Worm (Caenorhabditis elegans): ENCODE data around the gene C13A2.6.

Gene C13A2.6

DNA sequence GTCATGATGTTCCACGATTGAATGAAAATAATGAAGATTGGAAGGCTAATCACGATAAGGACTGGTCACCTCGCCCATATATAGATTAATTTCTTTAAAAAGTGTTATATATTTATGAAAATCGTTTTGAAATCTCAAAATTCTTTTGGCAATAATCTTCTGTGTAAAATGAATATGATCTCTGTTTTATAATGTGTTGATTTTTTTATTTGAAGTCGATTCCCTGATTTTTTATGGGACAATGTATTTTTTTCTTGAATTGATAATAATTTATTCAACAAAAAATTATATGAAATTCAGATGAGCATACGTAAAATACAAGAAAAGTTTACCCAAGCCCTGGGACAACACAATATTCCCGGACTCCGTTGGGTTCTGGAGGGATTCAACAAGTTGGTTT lies 30.0 kb upstream of the C13A2.6 start, which contains the start of gene C05C8.1:
Gene C05C8.1 (plus strand): TSS at position 301 of the 400 bp plus-strand sequence.
- TF ChIP-seq ceh-39 (tag; optimal IDR thresholded peaks at IDR 0.05) (no peak), nhr-28 (tag; optimal IDR thresholded peaks at IDR 0.05) (no peak), lsy-2 (tag; optimal IDR thresholded peaks at IDR 0.05) (no peak), nhr-12 (tag; optimal IDR thresholded peaks at IDR 0.05) (no peak), mab-5 (tag; optimal IDR thresholded peaks at IDR 0.05) (no peak), lin-32 (GFP tag; optimal IDR thresholded peaks at IDR 0.05) (no peak), unc-120 (tag; optimal IDR thresholded peaks at IDR 0.05; ENCODE audit: poor library complexity, severe bottlenecking) (no peak), hlh-1 (tag; optimal IDR thresholded peaks at IDR 0.05) (no peak), zip-8 (tag; optimal IDR thresholded peaks at IDR 0.05) (no peak), flh-1 (GFP tag; optimal IDR thresholded peaks at IDR 0.05) (no peak), ces-1 (GFP tag; optimal IDR thresholded peaks at IDR 0.05) (no peak), nhr-237 (tag; optimal IDR thresholded peaks at IDR 0.05) (no peak), ceh-43 (GFP tag; optimal IDR thresholded peaks at IDR 0.05) (no peak), sptf-1 (tag; optimal IDR thresholded peaks at IDR 0.05) (no peak), ztf-11 (tag; optimal IDR thresholded peaks at IDR 0.05) (no peak), drap-1 (GFP tag; optimal IDR thresholded peaks at IDR 0.05) (no peak), nhr-76 (tag; optimal IDR thresholded peaks at IDR 0.05) (no peak), sem-2 (GFP tag; optimal IDR thresholded peaks at IDR 0.05) (no peak), cnd-1 (tag; optimal IDR thresholded peaks at IDR 0.05) (no peak)

DNA sequence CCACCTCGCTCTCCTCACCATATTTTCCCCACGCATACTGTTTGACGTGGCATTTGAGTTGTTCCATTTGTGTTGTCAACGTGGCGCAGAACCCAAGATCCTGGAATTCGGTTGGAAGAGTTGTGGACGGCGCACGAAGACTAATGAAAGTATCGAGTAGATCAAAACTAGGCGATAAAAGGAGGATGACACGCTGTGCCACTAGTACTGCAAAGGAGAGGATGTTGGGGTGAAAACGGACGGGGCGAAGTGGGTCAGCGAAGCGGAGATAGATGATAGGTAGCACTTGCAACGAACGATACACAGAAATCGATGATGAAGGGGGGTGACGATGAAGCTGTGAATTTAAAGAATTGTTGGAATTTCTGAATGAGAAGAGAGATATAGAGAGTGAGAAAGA lies 22.5 kb upstream of the C13A2.6 start, which contains the start of gene C05C8.7:
Gene C05C8.7 (minus strand): TSS at position 100 of the 400 bp plus-strand sequence.
- peak; percentile 34 for TF ChIP-seq ham-2 (GFP tag; optimal IDR thresholded peaks at IDR 0.05)
- TF ChIP-seq elt-1 (tag; optimal IDR thresholded peaks at IDR 0.05; ENCODE audit: borderline replicate concordance, insufficient read depth), result no peak

DNA sequence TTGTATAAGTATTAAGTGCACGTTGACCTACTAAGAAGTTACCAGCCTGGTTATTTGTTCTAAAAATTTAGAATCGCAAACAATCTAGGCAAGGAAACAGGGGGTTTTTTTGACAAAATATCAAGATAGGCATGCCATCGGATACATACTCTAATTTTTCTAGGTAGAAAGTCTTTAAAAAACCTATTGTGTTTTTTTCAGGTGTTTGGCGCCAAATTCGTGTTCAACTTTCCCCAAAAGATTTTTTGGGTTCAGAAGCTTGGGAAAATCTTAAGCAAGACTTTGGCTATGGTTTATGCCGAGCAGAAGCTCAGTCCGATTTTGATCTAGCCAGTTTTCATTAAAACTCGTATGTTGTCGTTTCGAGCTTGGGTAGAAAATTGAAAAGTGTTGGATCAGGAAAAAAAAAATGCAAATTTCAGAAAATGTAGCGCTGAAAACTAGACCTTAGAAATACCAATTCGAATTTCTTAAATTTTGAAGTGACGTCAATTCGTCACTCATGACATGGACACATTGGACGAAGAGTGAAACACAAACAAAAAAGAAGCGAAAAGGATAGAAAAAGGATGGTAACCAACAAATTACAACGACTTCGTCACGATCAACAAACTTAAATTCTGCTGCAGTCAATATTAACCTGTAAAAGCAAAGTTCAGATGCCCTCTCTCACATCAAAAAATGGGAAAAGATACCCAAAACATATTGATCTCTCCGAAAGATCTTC lies 21.1 kb upstream of the C13A2.6 start:
- TF ChIP-seq nhr-76 (tag; optimal IDR thresholded peaks at IDR 0.05) (no peak), blmp-1 (tag; optimal IDR thresholded peaks at IDR 0.05) (no peak), ztf-11 (tag; optimal IDR thresholded peaks at IDR 0.05) (no peak)

DNA sequence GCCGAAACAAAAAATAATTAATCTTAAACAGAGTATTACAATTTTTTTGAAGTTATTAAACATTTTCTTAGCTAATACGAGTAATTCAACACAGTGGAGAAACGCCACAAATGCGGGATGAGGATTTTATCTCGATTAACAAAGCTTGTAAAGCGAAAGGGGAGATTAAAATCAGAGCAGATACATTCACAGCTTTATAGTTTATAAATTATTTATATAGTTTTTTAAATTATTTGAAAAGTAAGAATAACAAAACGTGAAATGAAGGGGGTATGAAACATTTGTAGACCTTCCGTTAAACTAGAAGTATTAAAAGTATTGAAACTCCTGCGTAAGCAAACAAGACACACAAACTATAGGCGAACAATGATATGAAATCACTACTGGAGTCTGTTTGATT lies 14.4 kb upstream of the C13A2.6 start, which contains the start of gene C05C8.8:
Gene C05C8.8 (minus strand): TSS at position 101 of the 400 bp plus-strand sequence.
- TF ChIP-seq drap-1 (GFP tag; optimal IDR thresholded peaks at IDR 0.05) (no peak), ztf-11 (tag; optimal IDR thresholded peaks at IDR 0.05) (no peak), ces-1 (GFP tag; optimal IDR thresholded peaks at IDR 0.05) (no peak), bed-3 (GFP tag; optimal IDR thresholded peaks at IDR 0.05) (no peak), sptf-1 (tag; optimal IDR thresholded peaks at IDR 0.05) (no peak), blmp-1 (tag; optimal IDR thresholded peaks at IDR 0.05) (no peak), unc-62 (GFP tag; optimal IDR thresholded peaks at IDR 0.05) (no peak), pha-4 (tag; optimal IDR thresholded peaks at IDR 0.05) (no peak), zip-8 (tag; optimal IDR thresholded peaks at IDR 0.05) (no peak), nhr-12 (tag; optimal IDR thresholded peaks at IDR 0.05) (no peak), nhr-76 (tag; optimal IDR thresholded peaks at IDR 0.05) (no peak), tbx-8 (GFP tag; optimal IDR thresholded peaks at IDR 0.05) (no peak), flh-1 (GFP tag; optimal IDR thresholded peaks at IDR 0.05) (no peak), unc-120 (tag; optimal IDR thresholded peaks at IDR 0.05; ENCODE audit: poor library complexity, severe bottlenecking) (no peak), elt-3 (tag; optimal IDR thresholded peaks at IDR 0.05) (no peak), unc-39 (tag; optimal IDR thresholded peaks at IDR 0.05) (no peak), snpc-4 (tag; optimal IDR thresholded peaks at IDR 0.05) (no peak)

DNA sequence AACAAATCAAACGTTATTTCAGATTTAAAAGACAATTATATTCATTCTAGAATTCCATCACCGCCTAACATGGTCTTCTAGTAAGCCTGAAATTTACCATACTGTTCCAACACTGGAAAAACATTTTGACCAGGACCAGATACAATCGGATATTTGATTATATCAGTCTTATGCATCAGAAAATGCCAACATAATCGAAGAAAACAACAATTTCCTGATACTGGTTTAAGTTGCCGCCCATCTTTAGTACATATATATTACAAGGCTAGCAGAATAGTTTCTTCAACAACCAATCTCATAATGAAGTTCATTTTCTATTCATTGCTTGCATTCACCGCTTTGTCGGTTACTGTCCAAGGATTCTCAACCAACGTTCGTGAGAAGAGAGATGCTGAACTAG lies 10.5 kb upstream of the C13A2.6 start, which contains the start of gene C13A2.12:
Gene C13A2.12 (plus strand): TSS at position 301 of the 400 bp plus-strand sequence.
- TF ChIP-seq ceh-83 (GFP tag; optimal IDR thresholded peaks at IDR 0.05), result no peak
- no peak for TF ChIP-seq nhr-28 (tag; optimal IDR thresholded peaks at IDR 0.05)
- TF ChIP-seq unc-62 (GFP tag; optimal IDR thresholded peaks at IDR 0.05), result no peak
